Worm (Caenorhabditis elegans) whole organism, L4 larva: ENCODE data around the gene otub-3.

Experiments used
- Y5F2A.4 ChIP-seq: fragments of 200-800 bp; sonication (Bioruptor generic); optimal IDR thresholded peaks from 2 replicates; lab custom pipeline; 2018; ENCODE audit warnings: mild to moderate bottlenecking, missing genetic modification characterization, missing compliant biosample characterization
- arid-1 ChIP-seq: fragments of 200-800 bp; sonication (Bioruptor generic); conservative IDR thresholded peaks from 2 replicates; pipeline ENCODE4 v1.3.6; 2022; ENCODE audit warnings: missing genetic modification reagents, missing genetic modification characterization, missing compliant biosample characterization
- egl-43 ChIP-seq: fragments of 200-800 bp; sonication (Bioruptor generic); IDR thresholded peaks from 2 replicates; pipeline ENCODE4 v1.3.6; 2022; ENCODE audit warnings: missing genetic modification reagents, missing genetic modification characterization, missing compliant biosample characterization
- mep-1 ChIP-seq: fragments of 150-350 bp; sonication (generic microtip); optimal IDR thresholded peaks from 3 replicates; lab custom pipeline; 2014; ENCODE audit warnings: missing biosample characterization, missing genetic modification characterization
- nhr-11 ChIP-seq: fragments of 150-350 bp; optimal IDR thresholded peaks from 2 replicates; lab custom pipeline; 2014; ENCODE audit warnings: missing biosample characterization, missing genetic modification characterization
- nhr-28 ChIP-seq: fragments of 150-350 bp; optimal IDR thresholded peaks from 2 replicates; lab custom pipeline; 2014; ENCODE audit warnings: missing biosample characterization, missing genetic modification characterization
- nhr-76 ChIP-seq: fragments of 150-350 bp; optimal IDR thresholded peaks from 2 replicates; lab custom pipeline; 2014; ENCODE audit warnings: missing biosample characterization, missing genetic modification characterization
- rbr-2 ChIP-seq: sonication (generic microtip); optimal IDR thresholded peaks from 2 replicates; lab custom pipeline; 2016; ENCODE audit warnings: missing genotype, missing genetic modification characterization, missing compliant biosample characterization
- unc-62 ChIP-seq, 3 experiments: fragments of 150-350 bp in 1 of 3; sonication (generic microtip); optimal IDR thresholded peaks in 2 of 3; peaks in 1 of 3; 1 replicate in 1 of 3; 2 replicates in 2 of 3; lab custom pipeline; 2014 to 2017; ENCODE audit warnings: missing biosample characterization in 3 of 3, missing genetic modification characterization in 3 of 3, missing genetic modification reagents in 3 of 3, missing genotype in 1 of 3
- zip-2 ChIP-seq: fragments of 150-350 bp; optimal IDR thresholded peaks from 2 replicates; lab custom pipeline; 2014; ENCODE audit warnings: missing biosample characterization, missing genetic modification characterization

DNA sequence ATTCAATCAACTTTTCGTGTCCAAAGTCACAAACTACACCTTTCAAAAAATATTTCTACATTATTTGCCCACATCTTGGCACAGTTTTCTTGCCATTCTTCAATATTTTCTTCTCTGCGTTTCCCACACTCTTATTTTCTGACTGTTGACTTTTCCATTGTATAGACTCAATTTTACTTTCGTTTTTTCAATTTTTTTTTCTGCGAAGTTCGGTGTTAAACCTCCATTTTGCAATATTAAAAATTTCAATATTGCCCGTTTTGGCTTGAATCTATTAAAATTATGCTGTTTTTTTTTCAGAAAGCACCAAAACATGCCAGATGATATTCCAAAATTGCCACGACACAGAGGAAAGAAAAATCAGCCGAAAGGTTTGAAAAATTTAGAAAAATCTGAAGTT is 36.6 kb downstream of the otub-3 start, which contains the start of gene cdc-50.B:
- TF ChIP-seq nhr-11 (tag; lab: Kevin White, UChicago) = no peak
- no peak for TF ChIP-seq egl-43 (GFP tag; lab: Robert Waterston, UW)
- TF ChIP-seq arid-1 = no peak
- TF ChIP-seq nhr-28 (tag; lab: Kevin White, UChicago) = peak; percentile 27
- TF ChIP-seq nhr-76 (tag; lab: Kevin White, UChicago) = no peak
- TF ChIP-seq zip-2 (tag; lab: Kevin White, UChicago) = no peak
- TF ChIP-seq unc-62 (GFP tag; optimal IDR thresholded peaks at IDR 0.05 in 1 of 2; lab: Kevin White, UChicago) = no peak
- TF ChIP-seq unc-62 (tag; optimal IDR thresholded peaks at IDR 0.05; lab: Kevin White, UChicago) = no peak
- TF ChIP-seq mep-1 (tag; lab: Kevin White, UChicago) = no peak
- TF ChIP-seq rbr-2 (tag; lab: Kevin White, UChicago) = no peak
- TF ChIP-seq Y5F2A.4 (GFP tag; lab: Kevin White, UChicago) = no peak
